Fruit fly (Drosophila melanogaster) whole organism, wandering third instar larva: ENCODE results near the gene dia.

ENCODE experiments used
- Hr78 ChIP-seq: fragments of >200 bp; optimal IDR thresholded peaks from 2 replicates; lab custom pipeline; 2017; ENCODE audit warnings: missing biosample characterization, missing genetic modification characterization
- Myc ChIP-seq: fragments of >200 bp; optimal IDR thresholded peaks from 2 replicates; lab custom pipeline; 2017
- psq ChIP-seq: fragments of 200-800 bp; sonication (Bioruptor generic); optimal IDR thresholded peaks from 3 replicates; lab custom pipeline; 2017; ENCODE audit warnings: missing biosample characterization, mild to moderate bottlenecking, missing genetic modification characterization, moderate library complexity
- usp ChIP-seq: fragments of >200 bp; optimal IDR thresholded peaks from 2 replicates; lab custom pipeline; 2017; ENCODE audit warnings: missing biosample characterization, missing genetic modification characterization

- TF ChIP-seq psq (GFP tag; lab: Kevin White, UChicago) (no peak), Myc (lab: Kevin White, UChicago) (no peak), usp (GFP tag; lab: Kevin White, UChicago) (no peak), Hr78 (no peak)
These were observed 23.8 kb upstream of the dia start, which contains the start of gene TM9SF2 for dm6 chr2L:20734066-20734686.
